Fruit fly (Drosophila melanogaster) whole organism, embryonic: ENCODE data around the gene CG6790.
A peak's percentile ranks its signal among the peaks of the same experiment; 100 is the strongest.

Experiments
- BtbVII ChIP-seq: fragments of 200-800 bp; sonication (Bioruptor generic); optimal IDR thresholded peaks from 3 replicates; lab custom pipeline; 2017; ENCODE audit warnings: missing biosample characterization, mild to moderate bottlenecking, missing genetic modification characterization
- C15 ChIP-seq: fragments of 200-800 bp; sonication (Bioruptor generic); IDR thresholded peaks from 3 replicates; pipeline ENCODE4 v1.3.6; 2022; ENCODE audit warnings: missing biosample characterization, missing genetic modification characterization
- CG10959 ChIP-seq: fragments of 200-800 bp; sonication (Bioruptor generic); IDR thresholded peaks from 2 replicates; pipeline ENCODE4 v1.3.6; 2022; ENCODE audit warnings: missing biosample characterization, missing genetic modification characterization
- CG11695 ChIP-seq: fragments of 200-800 bp; sonication (Bioruptor generic); IDR thresholded peaks from 3 replicates; pipeline ENCODE4 v1.3.6; 2022; ENCODE audit warnings: missing biosample characterization, missing genetic modification characterization
- CG13894 ChIP-seq: fragments of 200-800 bp; sonication (Bioruptor generic); optimal IDR thresholded peaks from 3 replicates; lab custom pipeline; 2018; ENCODE audit warnings: missing biosample characterization, mild to moderate bottlenecking, missing genetic modification characterization, moderate library complexity
- CG15269 ChIP-seq: fragments of 200-800 bp; sonication (Bioruptor generic); optimal IDR thresholded peaks from 2 replicates; lab custom pipeline; 2018; ENCODE audit warnings: missing biosample characterization, mild to moderate bottlenecking, missing genetic modification characterization, moderate library complexity
- CG17328 ChIP-seq: fragments of 200-800 bp; sonication (Bioruptor generic); IDR thresholded peaks from 2 replicates; pipeline ENCODE4 v1.3.6; 2022; ENCODE audit warnings: missing biosample characterization, missing genetic modification characterization
- CG17612 ChIP-seq: fragments of 200-800 bp; sonication (Bioruptor generic); IDR thresholded peaks from 2 replicates; pipeline ENCODE4 v1.3.6; 2022; ENCODE audit warnings: missing biosample characterization, missing genetic modification characterization
- CG1792 ChIP-seq: fragments of 200-800 bp; sonication (Bioruptor generic); optimal IDR thresholded peaks from 2 replicates; lab custom pipeline; 2016; ENCODE audit warnings: missing biosample characterization, missing genetic modification characterization
- CG3995 ChIP-seq: fragments of 200-800 bp; sonication (Bioruptor generic); optimal IDR thresholded peaks from 3 replicates; lab custom pipeline; 2016; ENCODE audit warnings: missing biosample characterization, missing genetic modification characterization
- CG4617 ChIP-seq: fragments of 200-800 bp; sonication (Bioruptor generic); optimal IDR thresholded peaks from 3 replicates; lab custom pipeline; 2016; ENCODE audit warnings: missing biosample characterization, missing genetic modification characterization, borderline replicate concordance
- CG4730 ChIP-seq: fragments of 200-800 bp; sonication (Bioruptor generic); IDR thresholded peaks from 2 replicates; pipeline ENCODE4 v1.3.6; 2022; ENCODE audit warnings: missing biosample characterization, missing genetic modification characterization
- CG6175 ChIP-seq: fragments of 200-800 bp; sonication (Bioruptor generic); IDR thresholded peaks from 3 replicates; pipeline ENCODE4 v1.3.6; 2022; ENCODE audit warnings: missing biosample characterization, missing genetic modification characterization
- CG6654 ChIP-seq: fragments of 200-800 bp; sonication (Bioruptor generic); optimal IDR thresholded peaks from 2 replicates; lab custom pipeline; 2017; ENCODE audit warnings: missing biosample characterization, mild to moderate bottlenecking, missing genetic modification characterization
- CG6791 ChIP-seq: fragments of 200-800 bp; sonication (Bioruptor generic); IDR thresholded peaks from 3 replicates; pipeline ENCODE4 v1.3.6; 2022; ENCODE audit warnings: missing biosample characterization, missing genetic modification characterization; ENCODE audit not compliant: partially characterized antibody
- CG7372 ChIP-seq: fragments of 200-800 bp; sonication (Bioruptor generic); IDR thresholded peaks from 2 replicates; pipeline ENCODE4 v1.3.6; 2022; ENCODE audit warnings: missing biosample characterization, missing genetic modification characterization
- CG7987 ChIP-seq: fragments of 200-800 bp; sonication (Bioruptor generic); optimal IDR thresholded peaks from 2 replicates; lab custom pipeline; 2018; ENCODE audit warnings: missing biosample characterization, mild to moderate bottlenecking, missing genetic modification characterization, moderate library complexity
- CG8388 ChIP-seq: fragments of 200-800 bp; sonication (Bioruptor generic); optimal IDR thresholded peaks from 2 replicates; lab custom pipeline; 2019; ENCODE audit warnings: missing biosample characterization, mild to moderate bottlenecking, missing genetic modification characterization, moderate library complexity
- CG8478 ChIP-seq: fragments of >200 bp; optimal IDR thresholded peaks from 2 replicates; lab custom pipeline; 2018
- CG9817 ChIP-seq: fragments of 200-800 bp; sonication (Bioruptor generic); optimal IDR thresholded peaks from 2 replicates; lab custom pipeline; 2018; ENCODE audit warnings: missing biosample characterization, mild to moderate bottlenecking, missing genetic modification characterization, moderate library complexity
- Camta ChIP-seq: fragments of 200-800 bp; sonication (Bioruptor generic); optimal IDR thresholded peaks from 2 replicates; lab custom pipeline; 2016; ENCODE audit warnings: missing biosample characterization, missing genetic modification characterization
- D ChIP-seq, 2 experiments: fragments of 200-800 bp in 1 of 2; fragments of >200 bp in 1 of 2; sonication (Bioruptor generic) in 1 of 2; optimal IDR thresholded peaks; 2 replicates in 1 of 2; 3 replicates in 1 of 2; lab custom pipeline; 2017; ENCODE audit warnings: mild to moderate bottlenecking in 1 of 2, missing biosample characterization in 1 of 2, missing genetic modification characterization in 1 of 2, missing genetic modification reagents in 1 of 2
- D19A ChIP-seq: fragments of 200-800 bp; optimal IDR thresholded peaks from 3 replicates; lab custom pipeline; 2019; ENCODE audit warnings: missing biosample characterization, mild to moderate bottlenecking, missing genetic modification characterization, moderate library complexity
- Dip2 ChIP-seq: fragments of 200-800 bp; sonication (Bioruptor generic); IDR thresholded peaks from 2 replicates; pipeline ENCODE4 v1.3.6; 2022; ENCODE audit warnings: missing biosample characterization, missing genetic modification characterization
- Dref ChIP-seq: fragments of 200-800 bp; sonication (Bioruptor generic); IDR thresholded peaks from 2 replicates; pipeline ENCODE4 v1.3.6; 2022; ENCODE audit warnings: missing biosample characterization, missing genetic modification characterization
- HLH4C ChIP-seq: fragments of 200-800 bp; sonication (Bioruptor generic); IDR thresholded peaks from 3 replicates; pipeline ENCODE4 v1.3.6; 2022; ENCODE audit warnings: missing biosample characterization, missing genetic modification characterization; ENCODE audit not compliant: partially characterized antibody
- Hmr ChIP-seq: fragments of 200-800 bp; sonication (Bioruptor generic); optimal IDR thresholded peaks from 3 replicates; lab custom pipeline; 2017; ENCODE audit warnings: mild to moderate bottlenecking, missing biosample characterization, missing genetic modification reagents, missing genetic modification characterization
- Myb ChIP-seq: fragments of 200-800 bp; sonication (Bioruptor generic); optimal IDR thresholded peaks from 2 replicates; lab custom pipeline; 2016; ENCODE audit warnings: missing biosample characterization, missing genetic modification characterization
- NC2β ChIP-seq: fragments of 200-800 bp; sonication (Bioruptor generic); optimal IDR thresholded peaks from 2 replicates; lab custom pipeline; 2016; ENCODE audit warnings: missing biosample characterization, missing genetic modification characterization
- NK7.1 ChIP-seq: fragments of 200-800 bp; sonication (Bioruptor generic); optimal IDR thresholded peaks from 3 replicates; lab custom pipeline; 2016; ENCODE audit warnings: missing biosample characterization, missing genetic modification characterization
- Opbp ChIP-seq: fragments of 200-800 bp; sonication (Bioruptor generic); IDR thresholded peaks from 3 replicates; pipeline ENCODE4 v1.3.6; 2022; ENCODE audit warnings: missing biosample characterization, missing genetic modification characterization; ENCODE audit not compliant: partially characterized antibody
- Pdp1 ChIP-seq, 2 experiments: fragments of 200-800 bp; sonication (Bioruptor generic); optimal IDR thresholded peaks; 3 replicates each; lab custom pipeline; 2016; ENCODE audit warnings: missing biosample characterization in 2 of 2, missing genetic modification characterization in 2 of 2, mild to moderate bottlenecking in 1 of 2, moderate library complexity in 1 of 2
- Side ChIP-seq: fragments of 200-800 bp; sonication (Bioruptor generic); optimal IDR thresholded peaks from 2 replicates; lab custom pipeline; 2016; ENCODE audit warnings: missing biosample characterization, missing genetic modification characterization
- Stat92E ChIP-seq, 3 experiments: fragments of >200 bp in 2 of 3; fragments of 200-800 bp in 1 of 3; sonication (Bioruptor generic) in 1 of 3; optimal IDR thresholded peaks; 2 replicates each; lab custom pipeline; 2017 to 2019; ENCODE audit warnings: missing biosample characterization in 3 of 3, missing genetic modification characterization in 3 of 3, mild to moderate bottlenecking in 1 of 3, moderate library complexity in 1 of 3
- al ChIP-seq: fragments of 200-800 bp; sonication (Bioruptor generic); IDR thresholded peaks from 2 replicates; pipeline ENCODE4 v1.3.6; 2022; ENCODE audit warnings: missing biosample characterization, missing genetic modification characterization
- cg ChIP-seq: fragments of 200-800 bp; sonication (Bioruptor generic); optimal IDR thresholded peaks from 3 replicates; lab custom pipeline; 2019; ENCODE audit warnings: missing biosample characterization, mild to moderate bottlenecking, missing genetic modification characterization, moderate library complexity
- corto ChIP-seq: fragments of 200-800 bp; sonication (Bioruptor generic); optimal IDR thresholded peaks from 2 replicates; lab custom pipeline; 2016; ENCODE audit warnings: missing biosample characterization, mild to moderate bottlenecking, missing genetic modification characterization, moderate library complexity
- crp ChIP-seq, 2 experiments: fragments of 200-800 bp; sonication (Bioruptor generic); optimal IDR thresholded peaks; 2 replicates in 1 of 2; 3 replicates in 1 of 2; lab custom pipeline; 2017; ENCODE audit warnings: missing biosample characterization in 2 of 2, missing genetic modification characterization in 2 of 2, mild to moderate bottlenecking in 1 of 2, moderate library complexity in 1 of 2
- dysf ChIP-seq: fragments of 200-800 bp; sonication (Bioruptor generic); IDR thresholded peaks from 3 replicates; pipeline ENCODE4 v1.3.6; 2022; ENCODE audit warnings: missing biosample characterization, missing genetic modification characterization
- esg ChIP-seq: fragments of 200-800 bp; sonication (Bioruptor generic); conservative IDR thresholded peaks from 2 replicates; pipeline ENCODE4 v1.3.6; 2022; ENCODE audit warnings: missing biosample characterization, missing genetic modification characterization
- mam ChIP-seq: fragments of 200-800 bp; sonication (Bioruptor generic); optimal IDR thresholded peaks from 3 replicates; lab custom pipeline; 2016; ENCODE audit warnings: missing biosample characterization, missing genetic modification characterization
- pfk ChIP-seq: fragments of 200-800 bp; sonication (Bioruptor generic); optimal IDR thresholded peaks from 2 replicates; lab custom pipeline; 2018; ENCODE audit warnings: missing biosample characterization, mild to moderate bottlenecking, missing genetic modification characterization, moderate library complexity
- pita ChIP-seq: fragments of 200-800 bp; sonication (Bioruptor generic); optimal IDR thresholded peaks from 2 replicates; lab custom pipeline; 2017; ENCODE audit warnings: missing biosample characterization, mild to moderate bottlenecking, missing genetic modification characterization
- pzg ChIP-seq: fragments of 200-800 bp; sonication (Bioruptor generic); optimal IDR thresholded peaks from 3 replicates; lab custom pipeline; 2018; ENCODE audit warnings: missing biosample characterization, mild to moderate bottlenecking, missing genetic modification characterization, moderate library complexity
- sisA ChIP-seq: fragments of 200-800 bp; sonication (Bioruptor generic); IDR thresholded peaks from 2 replicates; pipeline ENCODE4 v1.3.6; 2022; ENCODE audit warnings: missing biosample characterization, missing genetic modification characterization
- tll ChIP-seq, 2 experiments: fragments of 200-800 bp in 1 of 2; fragments of >200 bp in 1 of 2; sonication (Bioruptor generic) in 1 of 2; optimal IDR thresholded peaks; 2 replicates each; lab custom pipeline; 2017 to 2019; ENCODE audit warnings: missing biosample characterization in 2 of 2, missing genetic modification characterization in 2 of 2, mild to moderate bottlenecking in 1 of 2, moderate library complexity in 1 of 2
- toy ChIP-seq: fragments of 200-800 bp; sonication (Bioruptor generic); IDR thresholded peaks from 2 replicates; pipeline ENCODE4 v1.3.6; 2022; ENCODE audit warnings: missing biosample characterization, missing genetic modification characterization
- tup ChIP-seq: fragments of 200-800 bp; sonication (Bioruptor generic); optimal IDR thresholded peaks from 2 replicates; lab custom pipeline; 2016; ENCODE audit warnings: missing biosample characterization, mild to moderate bottlenecking, missing genetic modification characterization, moderate library complexity
- zen ChIP-seq: fragments of 200-800 bp; sonication (Bioruptor generic); optimal IDR thresholded peaks from 3 replicates; lab custom pipeline; 2018; ENCODE audit warnings: missing biosample characterization, mild to moderate bottlenecking, missing genetic modification characterization, moderate library complexity
- zen2 ChIP-seq: fragments of 200-800 bp; sonication (Bioruptor generic); IDR thresholded peaks from 3 replicates; pipeline ENCODE4 v1.3.6; 2022; ENCODE audit warnings: missing biosample characterization, missing genetic modification characterization; ENCODE audit not compliant: partially characterized antibody

Gene CG6790

DNA sequence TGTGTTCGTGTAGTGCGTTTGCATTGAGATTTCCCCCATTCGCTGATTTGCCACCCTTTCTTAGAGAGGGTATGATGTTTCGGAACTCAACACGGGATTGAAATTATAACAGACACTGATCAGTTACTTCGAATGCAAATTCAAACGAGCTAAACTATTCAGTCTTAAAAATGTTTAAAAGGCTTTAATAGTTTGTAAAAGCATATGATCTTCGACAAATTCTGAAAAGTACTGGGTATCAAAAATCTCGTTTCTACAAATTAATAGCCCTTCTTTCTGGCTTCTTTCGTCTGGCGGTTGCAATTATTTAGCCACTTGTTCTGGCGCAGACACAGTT, 3.7 kb upstream of the CG6790 start (continued):
- TF ChIP-seq tll (GFP tag; optimal IDR thresholded peaks at IDR 0.05; lab: Kevin White, UChicago) (no peak), CG17612 (GFP tag; lab: Robert Waterston, UW) (0 out of 2 replicates have a peak, but pooled peaks have one; percentile 18), Camta (GFP tag; lab: Kevin White, UChicago) (peak; percentile 30), Dip2 (GFP tag; lab: Robert Waterston, UW) (no peak), CG11695 (GFP tag; lab: Robert Waterston, UW) (peak; percentile 75), pzg (GFP tag; lab: Kevin White, UChicago) (no peak), zen (tag; lab: Kevin White, UChicago) (peak; percentile 5), mam (GFP tag; lab: Kevin White, UChicago) (peak; percentile 53), pita (no peak), CG10959 (GFP tag; lab: Robert Waterston, UW) (no peak), D (optimal IDR thresholded peaks at IDR 0.05; lab: Kevin White, UChicago) (no peak), D (GFP tag; optimal IDR thresholded peaks at IDR 0.05; lab: Kevin White, UChicago) (peak; percentile 48), D19A (tag; lab: Kevin White, UChicago) (peak; percentile 62), zen2 (GFP tag; lab: Robert Waterston, UW) (no peak), dysf (GFP tag; lab: Robert Waterston, UW) (peak; percentile 75), CG6791 (GFP tag; lab: Robert Waterston, UW) (no peak), HLH4C (GFP tag; lab: Robert Waterston, UW) (no peak), cg (no peak), CG8388 (peak; percentile 71), CG15269 (no peak), CG9817 (tag; lab: Kevin White, UChicago) (peak; percentile 31), CG8478 (lab: Kevin White, UChicago) (no peak), Hmr (no peak), CG4617 (GFP tag; lab: Kevin White, UChicago) (no peak), CG4730 (peak; percentile 50; the same call in 1 of the 2 replicates), CG7372 (GFP tag; lab: Robert Waterston, UW) (0 out of 2 replicates have a peak, but pooled peaks have one; percentile 36), NK7.1 (GFP tag; lab: Kevin White, UChicago) (peak; percentile 38), CG6654 (no peak), BtbVII (GFP tag; lab: Kevin White, UChicago) (no peak), NC2β (GFP tag; lab: Kevin White, UChicago) (no peak), sisA (GFP tag; lab: Robert Waterston, UW) (peak; percentile 69), Opbp (no peak), CG3995 (no peak), toy (GFP tag; lab: Robert Waterston, UW) (no peak), Stat92E (GFP tag; optimal IDR thresholded peaks at IDR 0.05; lab: Kevin White, UChicago) (no peak), C15 (GFP tag; lab: Robert Waterston, UW) (no peak), Myb (peak; percentile 23), pfk (GFP tag; lab: Kevin White, UChicago) (no peak), CG13894 (tag; lab: Kevin White, UChicago) (no peak), Side (GFP tag; lab: Kevin White, UChicago) (peak; percentile 59), Pdp1 (GFP tag; optimal IDR thresholded peaks at IDR 0.05; lab: Kevin White, UChicago) (peak; percentile 44 to 58), CG6175 (GFP tag; lab: Robert Waterston, UW) (no peak), crp (GFP tag; optimal IDR thresholded peaks at IDR 0.05; lab: Kevin White, UChicago) (peak in 1 of 2 experiments; percentile 10), Dref (GFP tag; lab: Robert Waterston, UW) (no peak), esg (GFP tag; lab: Robert Waterston, UW) (peak; percentile 71), CG17328 (GFP tag; lab: Robert Waterston, UW) (peak; percentile 78), tup (GFP tag; lab: Kevin White, UChicago) (no peak), al (GFP tag; lab: Robert Waterston, UW) (peak; percentile 38; the same call in 1 of the 2 replicates), CG1792 (peak; percentile 50), CG7987 (GFP tag; lab: Kevin White, UChicago) (peak; percentile 25), corto (GFP tag; lab: Kevin White, UChicago) (no peak)
